Fruit fly (Drosophila melanogaster) whole organism, prepupa: ENCODE data around the gene CG17260.

Experiments used
- Blimp-1 ChIP-seq: fragments of 200-800 bp; sonication (Bioruptor generic); optimal IDR thresholded peaks from 3 replicates; lab custom pipeline; 2017; ENCODE audit warnings: missing biosample characterization, missing genetic modification characterization, mild to moderate bottlenecking, moderate library complexity, missing genetic modification reagents
- CG10631 ChIP-seq: fragments of 200-800 bp; sonication (Bioruptor generic); optimal IDR thresholded peaks from 2 replicates; lab custom pipeline; 2016; ENCODE audit warnings: missing biosample characterization, missing genetic modification characterization
- CG10669 ChIP-seq: fragments of 200-800 bp; sonication (Bioruptor generic); optimal IDR thresholded peaks from 3 replicates; lab custom pipeline; 2018; ENCODE audit warnings: missing biosample characterization, mild to moderate bottlenecking, missing genetic modification characterization, moderate library complexity
- CG11294 ChIP-seq: fragments of 200-800 bp; sonication (Bioruptor generic); IDR thresholded peaks from 2 replicates; pipeline ENCODE4 v1.3.6; 2022; ENCODE audit warnings: missing biosample characterization, missing genetic modification characterization
- CG11762 ChIP-seq: fragments of 200-800 bp; sonication (Bioruptor generic); optimal IDR thresholded peaks from 3 replicates; lab custom pipeline; 2016; ENCODE audit warnings: missing biosample characterization, missing genetic modification characterization; ENCODE audit not compliant: insufficient read depth
- CG11902 ChIP-seq: fragments of 200-800 bp; sonication (Bioruptor generic); optimal IDR thresholded peaks from 3 replicates; lab custom pipeline; 2016; ENCODE audit warnings: missing biosample characterization, missing genetic modification characterization
- CG1621 ChIP-seq: fragments of 200-800 bp; sonication (Bioruptor generic); optimal IDR thresholded peaks from 3 replicates; lab custom pipeline; 2018; ENCODE audit warnings: missing biosample characterization, mild to moderate bottlenecking, missing genetic modification characterization
- CG16779 ChIP-seq: fragments of 200-800 bp; sonication (Bioruptor generic); optimal IDR thresholded peaks from 3 replicates; lab custom pipeline; 2017; ENCODE audit warnings: missing biosample characterization, mild to moderate bottlenecking, missing genetic modification characterization
- CG3032 ChIP-seq: fragments of 200-800 bp; optimal IDR thresholded peaks from 2 replicates; lab custom pipeline; 2019; ENCODE audit warnings: missing biosample characterization, mild to moderate bottlenecking, missing genetic modification characterization, moderate library complexity
- CG31627 ChIP-seq: fragments of 200-800 bp; sonication (Bioruptor generic); optimal IDR thresholded peaks from 3 replicates; lab custom pipeline; 2016; ENCODE audit warnings: missing biosample characterization, missing genetic modification characterization
- CG32006 ChIP-seq: fragments of 200-800 bp; sonication (Bioruptor generic); optimal IDR thresholded peaks from 3 replicates; lab custom pipeline; 2017; ENCODE audit warnings: missing biosample characterization, mild to moderate bottlenecking, missing genetic modification characterization
- CG3919 ChIP-seq: fragments of 200-800 bp; sonication (Bioruptor generic); optimal IDR thresholded peaks from 3 replicates; lab custom pipeline; 2016; ENCODE audit warnings: missing biosample characterization, missing genetic modification characterization
- CG6163 ChIP-seq: fragments of 200-800 bp; sonication (Bioruptor generic); IDR thresholded peaks from 3 replicates; pipeline ENCODE4 v1.3.6; 2022; ENCODE audit warnings: missing biosample characterization, missing genetic modification characterization
- CG6276 ChIP-seq: fragments of 200-800 bp; sonication (Bioruptor generic); optimal IDR thresholded peaks from 2 replicates; lab custom pipeline; 2017; ENCODE audit warnings: missing biosample characterization, mild to moderate bottlenecking, missing genetic modification characterization
- CG6792 ChIP-seq: fragments of 200-800 bp; sonication (Bioruptor generic); optimal IDR thresholded peaks from 3 replicates; lab custom pipeline; 2016; ENCODE audit warnings: missing biosample characterization, missing genetic modification characterization
- CG6808 ChIP-seq: fragments of 200-800 bp; sonication (Bioruptor generic); optimal IDR thresholded peaks from 3 replicates; lab custom pipeline; 2017; ENCODE audit warnings: missing biosample characterization, missing genetic modification characterization, mild to moderate bottlenecking, moderate library complexity, missing genetic modification reagents
- CG6854 ChIP-seq: fragments of 200-800 bp; sonication (Bioruptor generic); optimal IDR thresholded peaks from 2 replicates; lab custom pipeline; 2017; ENCODE audit warnings: missing biosample characterization, mild to moderate bottlenecking, missing genetic modification characterization
- CG7368 ChIP-seq: fragments of 200-800 bp; sonication (Bioruptor generic); optimal IDR thresholded peaks from 3 replicates; lab custom pipeline; 2016; ENCODE audit warnings: missing biosample characterization, missing genetic modification characterization
- CG8319 ChIP-seq: fragments of 200-800 bp; sonication (Bioruptor generic); optimal IDR thresholded peaks from 3 replicates; lab custom pipeline; 2016; ENCODE audit warnings: missing biosample characterization, missing genetic modification characterization
- CG9139 ChIP-seq: fragments of 200-800 bp; sonication (Bioruptor generic); optimal IDR thresholded peaks from 3 replicates; lab custom pipeline; 2017; ENCODE audit warnings: missing biosample characterization, mild to moderate bottlenecking, missing genetic modification characterization
- Eip75B ChIP-seq: fragments of 200-800 bp; sonication (Bioruptor generic); optimal IDR thresholded peaks from 3 replicates; lab custom pipeline; 2016; ENCODE audit warnings: missing biosample characterization, missing genetic modification characterization
- Eip78C ChIP-seq: fragments of 200-800 bp; sonication (Bioruptor generic); peaks from one replicate; lab custom pipeline; 2016; ENCODE audit warnings: missing biosample characterization, missing genetic modification characterization
- Eip93F ChIP-seq: fragments of 200-800 bp; sonication (Bioruptor generic); optimal IDR thresholded peaks from 2 replicates; lab custom pipeline; 2016; ENCODE audit warnings: missing biosample characterization, mild to moderate bottlenecking, missing genetic modification characterization
- Ets96B ChIP-seq: fragments of 200-800 bp; optimal IDR thresholded peaks from 2 replicates; lab custom pipeline; 2019; ENCODE audit warnings: missing biosample characterization, mild to moderate bottlenecking, missing genetic modification characterization, moderate library complexity
- Gug ChIP-seq: fragments of 200-800 bp; sonication (Bioruptor generic); IDR thresholded peaks from 2 replicates; pipeline ENCODE4 v1.3.6; 2022; ENCODE audit warnings: missing biosample characterization, missing genetic modification characterization
- Hr38 ChIP-seq: sonication (Bioruptor generic); optimal IDR thresholded peaks from 2 replicates; lab custom pipeline; 2016; ENCODE audit warnings: missing biosample characterization, missing genetic modification characterization
- Hr39 ChIP-seq: fragments of 200-800 bp; sonication (Bioruptor generic); optimal IDR thresholded peaks from 2 replicates; lab custom pipeline; 2016; ENCODE audit warnings: missing biosample characterization, missing genetic modification characterization
- Hr4 ChIP-seq: fragments of 200-800 bp; sonication (Bioruptor generic); optimal IDR thresholded peaks from 3 replicates; lab custom pipeline; 2016; ENCODE audit warnings: missing biosample characterization, missing genetic modification characterization
- Lpt ChIP-seq: fragments of 200-800 bp; sonication (Bioruptor generic); optimal IDR thresholded peaks from 3 replicates; lab custom pipeline; 2016; ENCODE audit warnings: missing biosample characterization, missing genetic modification characterization
- Met ChIP-seq: fragments of 200-800 bp; sonication (Bioruptor generic); optimal IDR thresholded peaks from 3 replicates; lab custom pipeline; 2016; ENCODE audit warnings: missing biosample characterization, missing genetic modification characterization
- OdsH ChIP-seq: fragments of 200-800 bp; sonication (Bioruptor generic); optimal IDR thresholded peaks from 3 replicates; lab custom pipeline; 2016; ENCODE audit warnings: missing biosample characterization, missing genetic modification characterization
- Smox ChIP-seq: fragments of 200-800 bp; sonication (Bioruptor generic); optimal IDR thresholded peaks from 3 replicates; lab custom pipeline; 2016; ENCODE audit warnings: missing biosample characterization, missing genetic modification characterization
- Sox102F ChIP-seq: fragments of 200-800 bp; sonication (Bioruptor generic); optimal IDR thresholded peaks from 2 replicates; lab custom pipeline; 2016; ENCODE audit warnings: missing biosample characterization, mild to moderate bottlenecking, missing genetic modification characterization
- Sox14 ChIP-seq: fragments of 200-800 bp; sonication (Bioruptor generic); optimal IDR thresholded peaks from 3 replicates; lab custom pipeline; 2016; ENCODE audit warnings: missing biosample characterization, missing genetic modification characterization
- Sox15 ChIP-seq: fragments of 200-800 bp; sonication (Bioruptor generic); optimal IDR thresholded peaks from 3 replicates; lab custom pipeline; 2016; ENCODE audit warnings: missing biosample characterization, missing genetic modification characterization
- achi ChIP-seq: fragments of 200-800 bp; sonication (Bioruptor generic); optimal IDR thresholded peaks from 3 replicates; lab custom pipeline; 2016; ENCODE audit warnings: missing biosample characterization, missing genetic modification characterization
- cyc ChIP-seq: fragments of 200-800 bp; sonication (Bioruptor generic); optimal IDR thresholded peaks from 3 replicates; lab custom pipeline; 2016; ENCODE audit warnings: missing biosample characterization, missing genetic modification characterization
- dac ChIP-seq: fragments of 200-800 bp; sonication (Bioruptor generic); optimal IDR thresholded peaks from 2 replicates; lab custom pipeline; 2017; ENCODE audit warnings: missing biosample characterization, mild to moderate bottlenecking, missing genetic modification characterization
- dsx ChIP-seq: fragments of 200-800 bp; optimal IDR thresholded peaks from 3 replicates; lab custom pipeline; 2019; ENCODE audit warnings: missing biosample characterization, mild to moderate bottlenecking, missing genetic modification characterization, moderate library complexity; ENCODE audit not compliant: poor library complexity, severe bottlenecking
- esn ChIP-seq: fragments of 200-800 bp; sonication (Bioruptor generic); optimal IDR thresholded peaks from 2 replicates; lab custom pipeline; 2016; ENCODE audit warnings: missing biosample characterization, mild to moderate bottlenecking, missing genetic modification characterization, moderate library complexity
- fd59A ChIP-seq: fragments of 200-800 bp; sonication (Bioruptor generic); optimal IDR thresholded peaks from 2 replicates; lab custom pipeline; 2017; ENCODE audit warnings: missing biosample characterization, mild to moderate bottlenecking, missing genetic modification characterization, missing genetic modification reagents
- fkh ChIP-seq: fragments of 200-800 bp; sonication (Bioruptor generic); optimal IDR thresholded peaks from 3 replicates; lab custom pipeline; 2017; ENCODE audit warnings: missing biosample characterization, mild to moderate bottlenecking, missing genetic modification characterization, moderate library complexity
- lz ChIP-seq: fragments of 200-800 bp; sonication (Bioruptor generic); optimal IDR thresholded peaks from 3 replicates; lab custom pipeline; 2016; ENCODE audit warnings: missing biosample characterization, missing genetic modification characterization
- net ChIP-seq: fragments of 200-800 bp; sonication (Bioruptor generic); optimal IDR thresholded peaks from 3 replicates; lab custom pipeline; 2016; ENCODE audit warnings: missing biosample characterization, missing genetic modification characterization
- pdm3 ChIP-seq: fragments of 200-800 bp; sonication (Bioruptor generic); optimal IDR thresholded peaks from 3 replicates; lab custom pipeline; 2016; ENCODE audit warnings: missing biosample characterization, missing genetic modification characterization
- salr ChIP-seq, 2 experiments: fragments of 200-800 bp; sonication (Bioruptor generic); optimal IDR thresholded peaks; 3 replicates each; lab custom pipeline; 2016 to 2018; ENCODE audit warnings: missing biosample characterization in 2 of 2, missing genetic modification characterization in 2 of 2, mild to moderate bottlenecking in 1 of 2
- spab ChIP-seq: fragments of 200-800 bp; sonication (Bioruptor generic); optimal IDR thresholded peaks from 2 replicates; lab custom pipeline; 2017; ENCODE audit warnings: missing biosample characterization, mild to moderate bottlenecking, missing genetic modification characterization, missing genetic modification reagents
- svp ChIP-seq: fragments of 200-800 bp; sonication (Bioruptor generic); peaks from one replicate; lab custom pipeline; 2016; ENCODE audit warnings: missing biosample characterization, missing genetic modification characterization
- vri ChIP-seq: fragments of 200-800 bp; sonication (Bioruptor generic); optimal IDR thresholded peaks from 3 replicates; lab custom pipeline; 2016; ENCODE audit warnings: missing biosample characterization, mild to moderate bottlenecking, missing genetic modification characterization

Gene CG17260

DNA sequence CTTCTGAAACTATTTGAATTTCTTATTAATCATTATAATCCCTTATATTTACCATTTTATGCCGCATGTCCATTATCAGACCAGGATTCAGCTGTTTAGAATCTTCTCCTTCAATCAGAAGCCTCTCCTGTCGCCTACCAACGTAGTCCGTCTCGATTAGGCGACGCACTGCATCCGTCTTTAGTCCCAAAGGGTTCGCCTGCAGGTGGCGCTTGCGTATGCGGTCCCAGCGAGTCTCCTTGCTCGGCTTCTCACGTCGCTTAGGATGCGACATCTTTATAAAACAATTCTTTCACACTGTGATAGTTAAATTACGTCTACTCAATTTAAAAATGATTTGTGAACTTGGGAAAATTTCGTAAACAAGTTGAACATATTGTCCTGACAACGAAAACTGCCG lies 2.1 kb upstream of the CG17260 start, which contains the start of gene CG17258:
Gene CG17258 (minus strand): TSS at position 380 of the 400 bp plus-strand sequence.
- TF ChIP-seq fd59A (GFP tag; lab: Kevin White, UChicago), result no peak
- TF ChIP-seq Eip75B (GFP tag; lab: Kevin White, UChicago), result no peak
- TF ChIP-seq CG10669 (GFP tag; lab: Kevin White, UChicago), result no peak

DNA sequence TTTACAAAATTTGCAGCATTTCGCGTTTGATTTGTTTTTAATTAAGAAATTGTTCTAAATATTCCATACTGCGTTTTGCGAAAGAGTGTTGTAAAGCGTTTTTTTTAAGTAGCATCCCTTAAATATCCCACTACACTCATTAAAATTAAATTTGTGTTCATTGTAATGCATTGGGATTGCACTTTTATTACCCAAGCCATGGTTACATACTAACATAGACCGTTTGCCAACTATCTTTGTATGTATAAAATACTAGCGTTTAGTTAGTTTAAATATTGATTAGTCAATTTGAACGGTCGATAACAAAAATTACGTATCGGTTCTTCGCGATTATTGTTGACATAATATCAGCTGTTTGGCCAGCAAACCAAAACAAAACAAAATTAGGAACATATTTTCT lies 2.7 kb downstream of the CG17260 start, which contains the start of the genes cnir and CG17221:
Gene cnir (minus strand): TSS at position 39 of the 400 bp plus-strand sequence.
Gene CG17221 (plus strand): TSS at position 203 of the 400 bp plus-strand sequence.
- TF ChIP-seq CG3032 (tag; lab: Kevin White, UChicago) (peak; percentile 61), pdm3 (GFP tag; lab: Kevin White, UChicago) (peak; percentile 72), Hr4 (GFP tag; lab: Kevin White, UChicago) (peak; percentile 77), CG11902 (GFP tag; lab: Kevin White, UChicago) (peak; percentile 19), lz (peak; percentile 73), CG7368 (GFP tag; lab: Kevin White, UChicago) (peak; percentile 41), CG32006 (no peak), Sox102F (GFP tag; lab: Kevin White, UChicago) (peak; percentile 73), CG10669 (GFP tag; lab: Kevin White, UChicago) (peak; percentile 47), achi (GFP tag; lab: Kevin White, UChicago) (peak; percentile 75), fkh (GFP tag; lab: Kevin White, UChicago) (peak; percentile 96), Ets96B (tag; lab: Kevin White, UChicago) (no peak), CG16779 (no peak), Hr38 (no peak), CG11762 (GFP tag; lab: Kevin White, UChicago) (peak; percentile 57), CG1621 (tag; lab: Kevin White, UChicago) (peak; percentile 3), CG6163 (GFP tag; lab: Robert Waterston, UW) (peak; percentile 36; the same call in 2 of the 3 replicates), CG11294 (GFP tag; lab: Robert Waterston, UW) (no peak), svp (peak; percentile 68), Met (peak; percentile 77), Eip93F (GFP tag; lab: Kevin White, UChicago) (no peak), esn (peak; percentile 83), dac (peak; percentile 17), Smox (GFP tag; lab: Kevin White, UChicago) (peak; percentile 69), Blimp-1 (no peak), Lpt (no peak), cyc (GFP tag; lab: Kevin White, UChicago) (peak; percentile 72), Sox14 (GFP tag; lab: Kevin White, UChicago) (peak; percentile 72), Sox15 (peak; percentile 37), CG6276 (no peak), CG6792 (GFP tag; lab: Kevin White, UChicago) (peak; percentile 57), OdsH (GFP tag; lab: Kevin White, UChicago) (peak; percentile 75), fd59A (GFP tag; lab: Kevin White, UChicago) (peak; percentile 41), Eip75B (GFP tag; lab: Kevin White, UChicago) (peak; percentile 81), dsx (GFP tag; lab: Kevin White, UChicago) (no peak), CG9139 (GFP tag; lab: Kevin White, UChicago) (no peak), Gug (GFP tag; lab: Robert Waterston, UW) (0 out of 2 replicates have a peak, but pooled peaks have one; percentile 26), CG3919 (peak; percentile 73), CG31627 (GFP tag; lab: Kevin White, UChicago) (peak; percentile 74), vri (GFP tag; lab: Kevin White, UChicago) (peak; percentile 93), CG10631 (GFP tag; lab: Kevin White, UChicago) (peak; percentile 78), CG6854 (GFP tag; lab: Kevin White, UChicago) (no peak), spab (GFP tag; lab: Kevin White, UChicago) (no peak), CG6808 (GFP tag; lab: Kevin White, UChicago) (no peak), Eip78C (GFP tag; lab: Kevin White, UChicago) (peak; percentile 87), salr (GFP tag; optimal IDR thresholded peaks at IDR 0.05; lab: Kevin White, UChicago) (no peak), Hr39 (GFP tag; lab: Kevin White, UChicago) (peak; percentile 76), net (GFP tag; lab: Kevin White, UChicago) (peak; percentile 46), CG8319 (GFP tag; lab: Kevin White, UChicago) (peak; percentile 42)
